Worm (Caenorhabditis elegans) whole organism, young adult: ENCODE data around the gene F36H5.4.

Source experiments
- C17E4.6 ChIP-seq: fragments of 200-800 bp; sonication (Bioruptor generic); IDR thresholded peaks from 2 replicates; pipeline ENCODE4 v1.3.6; 2022; ENCODE audit warnings: missing genetic modification reagents, missing genetic modification characterization, missing compliant biosample characterization
- F22D6.2 ChIP-seq: sonication (generic microtip); optimal IDR thresholded peaks from 2 replicates; lab custom pipeline; 2016; ENCODE audit warnings: mild to moderate bottlenecking, missing genetic modification characterization, missing compliant biosample characterization
- F33H1.4 ChIP-seq: fragments of 200-800 bp; sonication (Bioruptor generic); IDR thresholded peaks from 2 replicates; pipeline ENCODE4 v1.3.6; 2022; ENCODE audit warnings: missing genetic modification reagents, missing genetic modification characterization, missing compliant biosample characterization
- F39B2.1 ChIP-seq: fragments of 200-800 bp; sonication (Bioruptor generic); IDR thresholded peaks from 2 replicates; pipeline ENCODE4 v1.3.6; 2022; ENCODE audit warnings: missing genetic modification reagents, missing genetic modification characterization, missing compliant biosample characterization
- F49E8.2 ChIP-seq: sonication (generic microtip); optimal IDR thresholded peaks from 3 replicates; lab custom pipeline; 2017; ENCODE audit warnings: missing genetic modification characterization, mild to moderate bottlenecking, missing compliant biosample characterization, antibody characterized with exemption, moderate library complexity; ENCODE audit not compliant: insufficient read depth
- F52B5.7 ChIP-seq: sonication (generic microtip); optimal IDR thresholded peaks from 2 replicates; lab custom pipeline; 2016; ENCODE audit warnings: mild to moderate bottlenecking, missing genetic modification characterization, missing compliant biosample characterization
- F55B11.4 ChIP-seq: sonication (generic microtip); optimal IDR thresholded peaks from 2 replicates; lab custom pipeline; 2016; ENCODE audit warnings: missing compliant biosample characterization, missing genetic modification characterization, borderline replicate concordance; ENCODE audit not compliant: insufficient read depth
- K12H6.12 ChIP-seq: fragments of 200-800 bp; sonication (Bioruptor generic); optimal IDR thresholded peaks from 2 replicates; lab custom pipeline; 2018; ENCODE audit warnings: mild to moderate bottlenecking, missing genetic modification characterization, missing compliant biosample characterization
- Y53G8AR.9 ChIP-seq: fragments of 200-800 bp; sonication (Bioruptor generic); conservative IDR thresholded peaks from 2 replicates; pipeline ENCODE4 v1.3.6; 2022; ENCODE audit warnings: missing genetic modification reagents, missing genetic modification characterization, missing compliant biosample characterization
- Y79H2A.3 ChIP-seq: fragments of 200-800 bp; sonication (Bioruptor generic); conservative IDR thresholded peaks from 2 replicates; pipeline ENCODE4 v1.3.6; 2022; ENCODE audit warnings: missing genetic modification reagents, missing genetic modification characterization, missing compliant biosample characterization
- akir-1 ChIP-seq: fragments of 200-800 bp; sonication (Bioruptor generic); optimal IDR thresholded peaks from 2 replicates; lab custom pipeline; 2018; ENCODE audit warnings: mild to moderate bottlenecking, missing genetic modification characterization, moderate library complexity, missing compliant biosample characterization
- atf-7 ChIP-seq: sonication (generic microtip); optimal IDR thresholded peaks from 2 replicates; lab custom pipeline; 2017; ENCODE audit warnings: mild to moderate bottlenecking, missing genetic modification characterization, missing compliant biosample characterization
- attf-6 ChIP-seq: fragments of 200-800 bp; sonication (Bioruptor generic); IDR thresholded peaks from 2 replicates; pipeline ENCODE4 v1.3.6; 2022; ENCODE audit warnings: missing genetic modification reagents, missing genetic modification characterization, missing compliant biosample characterization
- bed-2 ChIP-seq: fragments of 200-800 bp; sonication (Bioruptor generic); IDR thresholded peaks from 2 replicates; pipeline ENCODE4 v1.3.6; 2022; ENCODE audit warnings: missing genetic modification reagents, missing genetic modification characterization, missing compliant biosample characterization
- ccch-3 ChIP-seq: fragments of 200-800 bp; sonication (Bioruptor generic); optimal IDR thresholded peaks from 2 replicates; lab custom pipeline; 2018; ENCODE audit warnings: mild to moderate bottlenecking, missing genetic modification characterization, missing compliant biosample characterization
- cebp-1 ChIP-seq, 2 experiments: fragments of 200-800 bp in 1 of 2; sonication (Bioruptor generic) in 1 of 2; sonication (generic microtip) in 1 of 2; IDR thresholded peaks in 1 of 2; optimal IDR thresholded peaks in 1 of 2; 2 replicates each; pipeline versions ENCODE4 v1.3.6 to Lab custom; 2017 to 2022; ENCODE audit warnings: missing compliant biosample characterization in 2 of 2, missing genetic modification characterization in 2 of 2, mild to moderate bottlenecking in 1 of 2, missing genetic modification reagents in 1 of 2, moderate library complexity in 1 of 2
- ceh-100 ChIP-seq: fragments of 200-800 bp; sonication (Bioruptor generic); IDR thresholded peaks from 2 replicates; pipeline ENCODE4 v1.3.6; 2022; ENCODE audit warnings: missing genetic modification reagents, missing genetic modification characterization, missing compliant biosample characterization
- ceh-40 ChIP-seq: fragments of 200-800 bp; sonication (Bioruptor generic); IDR thresholded peaks from 2 replicates; pipeline ENCODE4 v1.3.6; 2022; ENCODE audit warnings: missing genetic modification characterization, missing compliant biosample characterization
- chd-7 ChIP-seq: sonication (generic microtip); optimal IDR thresholded peaks from 2 replicates; lab custom pipeline; 2016; ENCODE audit warnings: mild to moderate bottlenecking, missing genetic modification characterization, moderate library complexity, missing compliant biosample characterization
- dpff-1 ChIP-seq: sonication (generic microtip); optimal IDR thresholded peaks from 2 replicates; lab custom pipeline; 2017; ENCODE audit warnings: mild to moderate bottlenecking, missing genetic modification characterization, missing compliant biosample characterization
- efl-1 ChIP-seq: fragments of 150-350 bp; optimal IDR thresholded peaks from 2 replicates; lab custom pipeline; 2014; ENCODE audit warnings: missing biosample characterization, missing genetic modification reagents, missing genetic modification characterization
- egl-18 ChIP-seq: fragments of 200-800 bp; sonication (Bioruptor generic); IDR thresholded peaks from 2 replicates; pipeline ENCODE4 v1.3.6; 2022; ENCODE audit warnings: missing genetic modification reagents, missing genetic modification characterization, missing compliant biosample characterization
- egl-44 ChIP-seq: fragments of 200-800 bp; sonication (Bioruptor generic); IDR thresholded peaks from 2 replicates; pipeline ENCODE4 v1.3.6; 2022; ENCODE audit warnings: missing genetic modification reagents, missing genetic modification characterization, missing compliant biosample characterization
- ekl-4 ChIP-seq: fragments of 200-800 bp; sonication (Bioruptor generic); IDR thresholded peaks from 2 replicates; pipeline ENCODE4 v1.3.6; 2022; ENCODE audit warnings: missing genetic modification reagents, missing genetic modification characterization, missing compliant biosample characterization
- ets-4 ChIP-seq: fragments of 200-800 bp; sonication (Bioruptor generic); optimal IDR thresholded peaks from 2 replicates; lab custom pipeline; 2018; ENCODE audit warnings: mild to moderate bottlenecking, missing genetic modification characterization, missing compliant biosample characterization
- gei-17 ChIP-seq: fragments of 200-800 bp; sonication (Bioruptor generic); optimal IDR thresholded peaks from 2 replicates; lab custom pipeline; 2018; ENCODE audit warnings: mild to moderate bottlenecking, missing genetic modification characterization, missing compliant biosample characterization
- let-526 ChIP-seq: fragments of 200-800 bp; sonication (Bioruptor generic); IDR thresholded peaks from 2 replicates; pipeline ENCODE4 v1.3.6; 2022; ENCODE audit warnings: missing genetic modification reagents, missing genetic modification characterization, missing compliant biosample characterization
- lin-35 ChIP-seq, 3 experiments: fragments of 150-350 bp in 2 of 3; sonication (generic microtip) in 1 of 3; optimal IDR thresholded peaks; 2 replicates each; lab custom pipeline; 2014 to 2018; ENCODE audit warnings: missing biosample characterization in 3 of 3, missing genetic modification characterization in 3 of 3, missing genetic modification reagents in 3 of 3
- lin-40 ChIP-seq: sonication (generic microtip); optimal IDR thresholded peaks from 2 replicates; lab custom pipeline; 2016; ENCODE audit warnings: missing genetic modification characterization, mild to moderate bottlenecking, missing compliant biosample characterization, missing genotype, missing genetic modification reagents
- lir-1 ChIP-seq: fragments of 200-800 bp; sonication (Bioruptor generic); conservative IDR thresholded peaks from 2 replicates; pipeline ENCODE4 v1.3.6; 2022; ENCODE audit warnings: missing genetic modification reagents, missing genetic modification characterization, missing compliant biosample characterization
- lsy-27 ChIP-seq: sonication (generic microtip); optimal IDR thresholded peaks from 2 replicates; lab custom pipeline; 2017; ENCODE audit warnings: missing genetic modification characterization, mild to moderate bottlenecking, missing compliant biosample characterization, antibody characterized with exemption, missing genotype, borderline replicate concordance; ENCODE audit not compliant: insufficient read depth
- madf-10 ChIP-seq: sonication (generic microtip); optimal IDR thresholded peaks from 2 replicates; lab custom pipeline; 2016; ENCODE audit warnings: mild to moderate bottlenecking, missing genetic modification characterization, missing compliant biosample characterization
- nfyb-1 ChIP-seq: fragments of 200-800 bp; sonication (Bioruptor generic); IDR thresholded peaks from 2 replicates; pipeline ENCODE4 v1.3.6; 2022; ENCODE audit warnings: missing genetic modification reagents, missing genetic modification characterization, missing compliant biosample characterization
- nhr-179 ChIP-seq: sonication (generic microtip); optimal IDR thresholded peaks from 2 replicates; lab custom pipeline; 2016; ENCODE audit warnings: mild to moderate bottlenecking, missing genetic modification characterization, missing compliant biosample characterization
- pbrm-1 ChIP-seq: fragments of 200-800 bp; sonication (Bioruptor generic); IDR thresholded peaks from 2 replicates; pipeline ENCODE4 v1.3.6; 2022; ENCODE audit warnings: missing genetic modification reagents, missing genetic modification characterization, missing compliant biosample characterization
- rpc-1 ChIP-seq, 2 experiments: fragments of 150-350 bp in 1 of 2; sonication (generic microtip) in 1 of 2; optimal IDR thresholded peaks; 2 replicates each; lab custom pipeline; 2014 to 2018; ENCODE audit warnings: missing biosample characterization in 1 of 2, missing genetic modification characterization in 1 of 2, missing genetic modification reagents in 1 of 2, missing genotype in 1 of 2
- sptf-2 ChIP-seq: fragments of 200-800 bp; sonication (Bioruptor generic); optimal IDR thresholded peaks from 2 replicates; lab custom pipeline; 2018; ENCODE audit warnings: mild to moderate bottlenecking, missing genetic modification characterization, missing compliant biosample characterization
- tbp1 ChIP-seq: fragments of 200-800 bp; sonication (Bioruptor generic); optimal IDR thresholded peaks from 2 replicates; lab custom pipeline; 2018; ENCODE audit warnings: mild to moderate bottlenecking, missing genetic modification characterization, missing compliant biosample characterization
- tbx-9 ChIP-seq: sonication (generic microtip); optimal IDR thresholded peaks from 2 replicates; lab custom pipeline; 2016; ENCODE audit warnings: borderline replicate concordance, missing genetic modification characterization, inconsistent platforms, missing compliant biosample characterization
- unc-130 ChIP-seq: sonication (generic microtip); optimal IDR thresholded peaks from 2 replicates; lab custom pipeline; 2016; ENCODE audit warnings: missing genetic modification reagents, missing genetic modification characterization, missing compliant biosample characterization
- zim-3 ChIP-seq: sonication (generic microtip); optimal IDR thresholded peaks from 2 replicates; lab custom pipeline; 2017; ENCODE audit warnings: mild to moderate bottlenecking, missing genetic modification characterization, moderate library complexity, missing compliant biosample characterization
- ztf-22 ChIP-seq: fragments of 200-800 bp; sonication (Bioruptor generic); optimal IDR thresholded peaks from 2 replicates; lab custom pipeline; 2018; ENCODE audit warnings: mild to moderate bottlenecking, missing genetic modification characterization, moderate library complexity, missing compliant biosample characterization
- ztf-28 ChIP-seq: fragments of 200-800 bp; sonication (Bioruptor generic); IDR thresholded peaks from 2 replicates; pipeline ENCODE4 v1.3.6; 2022; ENCODE audit warnings: missing genetic modification reagents, missing genetic modification characterization, missing compliant biosample characterization

The F36H5.4 gene

DNA sequence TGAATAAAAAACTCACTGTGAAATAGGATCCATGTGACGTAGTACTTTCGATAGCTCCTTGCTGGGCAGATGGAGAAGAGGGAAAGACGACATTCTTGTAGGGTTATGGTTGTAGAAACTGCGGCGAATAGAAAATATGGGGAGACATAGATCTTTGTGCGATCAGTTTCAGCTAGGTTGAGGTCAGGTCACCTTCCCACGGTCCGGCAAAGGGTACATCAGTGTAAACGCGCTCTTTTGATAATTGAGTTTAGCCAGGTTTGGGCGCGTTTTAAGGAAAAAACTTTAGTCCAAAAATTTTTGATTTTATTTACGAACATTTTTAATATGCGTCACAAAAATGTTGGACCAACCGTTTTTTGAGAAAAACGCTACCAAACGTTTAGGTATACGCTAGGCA, 5.6 kb upstream of the F36H5.4 start, which contains the start of gene F36H5.17:
Gene F36H5.17, minus strand, starts transcription at position 101 of the 400 bp plus-strand sequence.
- TF ChIP-seq ets-4 (GFP tag; lab: Kevin White, UChicago) = no peak
- TF ChIP-seq Y53G8AR.9 (GFP tag; lab: Robert Waterston, UW) = no peak

DNA sequence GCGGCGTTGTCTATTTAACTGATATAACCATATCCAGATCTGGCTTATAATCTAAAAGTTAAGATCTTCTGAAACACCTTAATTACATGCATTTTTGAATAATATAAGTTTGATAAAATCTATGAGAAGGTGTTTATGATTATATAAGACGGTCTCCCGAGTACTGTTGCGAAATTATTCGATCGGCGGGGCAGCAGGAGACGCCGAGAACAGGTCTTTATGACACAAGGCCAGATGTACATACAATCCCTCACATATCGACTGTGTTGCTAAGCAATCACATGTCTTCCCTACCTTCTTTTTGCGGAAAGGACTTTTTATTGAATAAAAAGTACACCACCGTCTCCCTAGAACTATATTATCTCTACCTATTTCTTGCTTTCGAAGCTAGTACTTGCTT, 5.1 kb upstream of the F36H5.4 start, which contains the start of gene fbxb-53:
Gene fbxb-53, plus strand, starts transcription at position 301 of the 400 bp plus-strand sequence.
- no peak for TF ChIP-seq lir-1 (GFP tag; lab: Robert Waterston, UW)
- no peak for TF ChIP-seq let-526
- no peak for TF ChIP-seq unc-130 (GFP tag; lab: Kevin White, UChicago)
- no peak for TF ChIP-seq F39B2.1
- TF ChIP-seq dpff-1 = no peak
- no peak for TF ChIP-seq bed-2 (GFP tag; lab: Robert Waterston, UW)
- no peak for TF ChIP-seq F55B11.4 (tag; lab: Kevin White, UChicago)
- TF ChIP-seq ccch-3 (GFP tag; lab: Kevin White, UChicago) = no peak
- TF ChIP-seq rpc-1 (optimal IDR thresholded peaks at IDR 0.05; lab: Kevin White, UChicago) = no peak
- no peak for TF ChIP-seq rpc-1 (tag; optimal IDR thresholded peaks at IDR 0.05; lab: Kevin White, UChicago)
- TF ChIP-seq F33H1.4 (GFP tag; lab: Robert Waterston, UW) = no peak
- no peak for TF ChIP-seq C17E4.6 (GFP tag; lab: Robert Waterston, UW)
- no peak for TF ChIP-seq pbrm-1 (GFP tag; lab: Robert Waterston, UW)
- TF ChIP-seq ets-4 (GFP tag; lab: Kevin White, UChicago) = no peak
- no peak for TF ChIP-seq chd-7 (tag; lab: Kevin White, UChicago)
- TF ChIP-seq akir-1 (GFP tag; lab: Kevin White, UChicago) = no peak
- no peak for TF ChIP-seq gei-17 (GFP tag; lab: Kevin White, UChicago)
- TF ChIP-seq F49E8.2 (tag; lab: Kevin White, UChicago) = no peak
- TF ChIP-seq, all 124 proteins: peak for 0

DNA sequence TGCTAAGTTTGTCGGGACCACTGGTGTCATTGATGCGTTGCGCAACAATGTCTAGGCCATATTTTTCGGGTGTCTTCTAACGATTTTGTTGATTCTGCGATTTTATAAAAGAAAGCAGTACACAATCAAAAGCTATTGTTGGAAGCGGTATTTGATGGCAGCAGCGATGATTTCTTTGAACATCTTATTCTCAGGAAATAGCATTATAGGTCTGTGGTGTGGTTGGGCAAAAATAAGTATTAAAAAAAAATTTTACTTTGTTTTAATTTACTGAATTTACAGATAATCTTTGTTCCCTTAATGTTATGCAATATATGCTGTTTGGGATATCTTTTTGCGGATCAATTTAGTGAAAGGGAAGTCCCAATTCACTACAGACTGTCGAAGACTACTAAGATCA, 4.6 kb upstream of the F36H5.4 start, which contains the start of gene F36H5.10:
Gene F36H5.10, plus strand, starts transcription at position 301 of the 400 bp plus-strand sequence.
- TF ChIP-seq Y79H2A.3 (GFP tag; lab: Robert Waterston, UW) (no peak), lin-35 (GFP tag; optimal IDR thresholded peaks at IDR 0.05; lab: Kevin White, UChicago) (no peak), tbx-9 (no peak), egl-18 (GFP tag; lab: Robert Waterston, UW) (no peak), unc-130 (GFP tag; lab: Kevin White, UChicago) (no peak), pbrm-1 (GFP tag; lab: Robert Waterston, UW) (no peak), atf-7 (no peak), ekl-4 (no peak), lin-40 (tag; lab: Kevin White, UChicago) (no peak), madf-10 (tag; lab: Kevin White, UChicago) (no peak), ceh-40 (no peak), K12H6.12 (tag; lab: Kevin White, UChicago) (no peak), egl-44 (GFP tag; lab: Robert Waterston, UW) (no peak), ceh-100 (no peak), efl-1 (GFP tag; lab: Kevin White, UChicago) (no peak)

DNA sequence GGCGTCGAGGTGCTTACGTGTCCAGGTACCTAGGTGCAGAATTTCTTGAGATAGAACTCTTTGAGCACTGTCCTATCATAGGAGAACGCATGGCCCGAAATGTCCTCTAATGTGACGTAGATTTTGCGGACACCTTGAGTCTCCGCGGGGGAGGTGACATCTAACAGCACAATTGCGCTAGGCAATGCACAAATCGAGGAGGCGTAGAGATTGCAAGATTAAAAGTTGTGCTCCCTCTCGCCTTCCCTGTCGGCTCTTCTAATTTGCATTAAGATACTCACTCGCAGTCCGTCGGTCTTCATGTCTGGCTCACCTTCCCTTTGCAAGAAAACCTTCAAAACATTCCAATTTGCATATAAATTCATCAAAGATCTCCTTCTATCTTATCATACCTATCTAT, 2.1 kb upstream of the F36H5.4 start, which contains the start of gene F36H5.18:
Gene F36H5.18, plus strand, starts transcription at position 301 of the 400 bp plus-strand sequence.
- TF ChIP-seq F52B5.7 (tag; lab: Kevin White, UChicago) (no peak), cebp-1 (GFP tag; IDR thresholded peaks at IDR 0.05; lab: Robert Waterston, UW) (no peak), cebp-1 (tag; optimal IDR thresholded peaks at IDR 0.05; lab: Kevin White, UChicago) (no peak), sptf-2 (GFP tag; lab: Kevin White, UChicago) (no peak), F22D6.2 (no peak), F39B2.1 (no peak), zim-3 (tag; lab: Kevin White, UChicago) (no peak), nhr-179 (tag; lab: Kevin White, UChicago) (no peak), ztf-28 (no peak), chd-7 (tag; lab: Kevin White, UChicago) (no peak), tbp1 (GFP tag; lab: Kevin White, UChicago) (no peak), Y53G8AR.9 (GFP tag; lab: Robert Waterston, UW) (no peak), ztf-22 (GFP tag; lab: Kevin White, UChicago) (no peak), lsy-27 (tag; lab: Kevin White, UChicago) (no peak), attf-6 (GFP tag; lab: Robert Waterston, UW) (no peak), nfyb-1 (GFP tag; lab: Robert Waterston, UW) (no peak)
